Worm (Caenorhabditis elegans): ENCODE results near the gene C01G10.14.

The C01G10.14 gene

DNA sequence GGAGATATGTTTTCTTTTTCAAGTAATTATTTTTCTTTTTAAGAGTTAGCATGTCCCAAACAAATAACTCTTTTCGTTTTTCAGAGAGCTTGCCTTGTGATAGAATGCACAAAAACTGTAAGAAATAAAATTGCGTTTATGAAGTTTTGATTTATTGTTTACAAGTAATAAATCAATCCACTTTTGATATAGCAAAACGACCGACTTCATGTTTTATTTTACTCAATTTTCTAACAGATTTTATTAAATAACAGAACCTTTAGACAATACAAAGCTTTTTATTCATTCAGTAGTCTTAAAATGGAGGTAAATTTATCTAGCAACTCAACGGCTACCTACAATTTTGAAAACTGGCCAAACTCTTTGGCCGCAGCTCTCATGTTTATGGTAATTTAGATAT, 11.0 kb downstream of the C01G10.14 start, which contains the start of gene srx-78:
Gene srx-78, plus strand, starts transcription at position 301 of the 400 bp plus-strand sequence.
- TF ChIP-seq mdl-1 (tag; optimal IDR thresholded peaks at IDR 0.05) (no peak), mef-2 (tag; optimal IDR thresholded peaks at IDR 0.05) (no peak), unc-86 (tag; optimal IDR thresholded peaks at IDR 0.05) (no peak), isw-1 (GFP tag; IDR thresholded peaks at IDR 0.05) (no peak), ets-5 (GFP tag; IDR thresholded peaks at IDR 0.05) (no peak), tbx-2 (tag; optimal IDR thresholded peaks at IDR 0.05) (no peak), blmp-1 (tag; optimal IDR thresholded peaks at IDR 0.05) (no peak), nhr-71 (tag; optimal IDR thresholded peaks at IDR 0.05) (no peak), lin-13 (GFP tag; optimal IDR thresholded peaks at IDR 0.05) (no peak), hlh-4 (tag; optimal IDR thresholded peaks at IDR 0.05) (no peak), lin-15B (tag; optimal IDR thresholded peaks at IDR 0.05) (no peak), nhr-20 (tag; optimal IDR thresholded peaks at IDR 0.05) (no peak), lsy-2 (tag; optimal IDR thresholded peaks at IDR 0.05) (no peak), nhr-76 (tag; optimal IDR thresholded peaks at IDR 0.05) (no peak), grh-1 (GFP tag; IDR thresholded peaks at IDR 0.05) (no peak), unc-62 (GFP tag; optimal IDR thresholded peaks at IDR 0.05) (no peak), fkh-10 (GFP tag; optimal IDR thresholded peaks at IDR 0.05) (no peak), C04F5.9 (tag; optimal IDR thresholded peaks at IDR 0.05) (no peak)

DNA sequence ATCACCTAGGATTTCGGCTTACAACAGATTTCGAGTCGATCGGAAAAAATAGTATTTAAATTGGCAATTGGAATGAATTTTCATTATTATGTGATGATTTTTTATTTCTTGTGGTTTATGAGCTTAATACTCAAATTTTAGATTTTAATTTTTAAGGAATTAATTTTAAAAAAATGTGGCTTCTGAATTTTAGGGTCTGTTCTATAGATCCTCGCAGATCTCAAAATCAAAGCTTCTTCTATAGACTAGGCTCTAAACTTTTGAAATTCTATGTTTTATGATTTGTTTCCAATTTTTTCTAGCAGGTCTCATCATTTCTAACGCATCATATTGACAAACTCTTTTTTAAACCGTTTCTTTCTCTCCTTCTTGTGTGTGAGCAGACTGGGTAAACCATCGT, 13.1 kb downstream of the C01G10.14 start, which contains the start of gene txt-12:
Gene txt-12, plus strand, starts transcription at position 301 of the 400 bp plus-strand sequence.
- TF ChIP-seq unc-130 (tag; optimal IDR thresholded peaks at IDR 0.05) (no peak), nhr-77 (tag; optimal IDR thresholded peaks at IDR 0.05) (peak; percentile 14), lsy-2 (tag; optimal IDR thresholded peaks at IDR 0.05) (no peak), pax-3 (tag; optimal IDR thresholded peaks at IDR 0.05) (no peak)

DNA sequence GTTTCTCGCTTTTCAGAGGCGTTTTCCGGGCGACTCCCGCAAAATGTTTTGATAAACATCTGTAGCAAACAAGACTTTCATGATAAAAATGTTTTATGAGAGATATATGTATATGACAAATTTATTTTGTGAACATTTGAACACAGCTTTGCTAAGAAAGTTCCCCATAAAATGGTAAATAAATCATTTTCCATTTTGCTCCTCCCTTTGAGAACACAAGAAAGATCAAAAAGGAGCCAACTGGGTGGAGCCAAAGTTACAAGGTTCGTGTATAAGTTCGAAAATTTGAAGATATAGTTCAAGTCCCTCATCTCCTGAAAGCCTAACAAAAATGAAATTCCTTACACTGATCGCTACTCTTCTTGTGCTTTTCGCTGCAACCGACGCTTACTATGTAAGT, 15.3 kb downstream of the C01G10.14 start, which contains the start of gene C01G10.17:
Gene C01G10.17, plus strand, starts transcription at position 301 of the 400 bp plus-strand sequence.
- no peak for TF ChIP-seq swsn-7 (tag; optimal IDR thresholded peaks at IDR 0.05)
- no peak for TF ChIP-seq snu-23 (GFP tag; optimal IDR thresholded peaks at IDR 0.05)
- TF ChIP-seq C34B4.2 (tag; optimal IDR thresholded peaks at IDR 0.05) = no peak
- TF ChIP-seq ces-1 (GFP tag; optimal IDR thresholded peaks at IDR 0.05) = no peak
- TF ChIP-seq tbx-2 (tag; optimal IDR thresholded peaks at IDR 0.05) = no peak
- no peak for TF ChIP-seq zag-1 (tag; optimal IDR thresholded peaks at IDR 0.05)
- TF ChIP-seq tlp-1 (tag; optimal IDR thresholded peaks at IDR 0.05) = no peak

DNA sequence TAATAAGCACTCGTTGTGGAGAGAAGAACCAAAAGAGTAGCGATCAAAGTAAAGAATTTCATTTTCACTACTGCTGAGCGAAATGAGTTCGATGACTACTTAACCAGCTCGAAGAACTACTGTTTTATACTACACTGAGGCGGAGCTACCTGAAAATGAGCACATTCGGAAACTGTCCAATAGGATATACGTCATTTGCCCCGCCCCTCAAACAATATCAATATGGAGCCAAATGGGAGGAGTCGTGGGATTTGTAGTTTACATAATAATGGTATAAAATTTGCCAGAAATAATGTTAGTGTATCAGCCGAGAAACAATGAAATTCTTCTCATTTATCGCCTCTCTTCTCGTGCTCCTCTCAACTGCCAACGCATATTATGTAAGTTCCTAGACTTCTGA, 16.3 kb downstream of the C01G10.14 start, which contains the start of the genes C01G10.5 and C01G10.4:
Gene C01G10.5, minus strand, starts transcription at position 101 of the 400 bp plus-strand sequence.
Gene C01G10.4, plus strand, starts transcription at position 303 of the 400 bp plus-strand sequence.
- no peak for TF ChIP-seq elt-3 (tag; optimal IDR thresholded peaks at IDR 0.05)
- no peak for TF ChIP-seq efl-1 (optimal IDR thresholded peaks at IDR 0.05)
- peak in 1 of 2 experiments; percentile 13 for TF ChIP-seq efl-1 (GFP tag; optimal IDR thresholded peaks at IDR 0.05 in 1 of 2)
- no peak for TF ChIP-seq nhr-47 (tag; optimal IDR thresholded peaks at IDR 0.05)

DNA sequence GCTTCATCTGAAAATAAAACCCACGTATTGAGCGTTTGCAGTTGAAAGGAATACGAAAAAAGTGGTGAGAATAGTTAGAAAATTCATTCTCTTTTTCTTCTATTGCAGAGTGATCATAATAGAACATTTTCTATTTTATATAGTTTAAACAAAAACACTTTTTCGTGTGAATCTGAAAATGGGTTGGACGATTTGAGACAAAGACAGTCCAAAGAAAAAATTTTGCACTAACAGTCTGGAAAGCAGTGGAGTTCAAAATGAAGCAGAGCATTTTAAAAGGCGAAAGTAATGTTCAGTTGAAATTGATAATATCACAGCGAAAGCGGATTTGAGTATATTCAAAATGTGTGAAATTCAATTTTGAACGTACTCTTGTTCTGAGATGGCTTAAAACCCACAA, 17.1 kb downstream of the C01G10.14 start, which contains the start of gene C01G10.18:
Gene C01G10.18, minus strand, starts transcription at position 101 of the 400 bp plus-strand sequence.
- no peak for TF ChIP-seq lin-13 (GFP tag; optimal IDR thresholded peaks at IDR 0.05)
- no peak for TF ChIP-seq ceh-8 (GFP tag; optimal IDR thresholded peaks at IDR 0.05)
- TF ChIP-seq lin-15B (tag; optimal IDR thresholded peaks at IDR 0.05) = no peak

DNA sequence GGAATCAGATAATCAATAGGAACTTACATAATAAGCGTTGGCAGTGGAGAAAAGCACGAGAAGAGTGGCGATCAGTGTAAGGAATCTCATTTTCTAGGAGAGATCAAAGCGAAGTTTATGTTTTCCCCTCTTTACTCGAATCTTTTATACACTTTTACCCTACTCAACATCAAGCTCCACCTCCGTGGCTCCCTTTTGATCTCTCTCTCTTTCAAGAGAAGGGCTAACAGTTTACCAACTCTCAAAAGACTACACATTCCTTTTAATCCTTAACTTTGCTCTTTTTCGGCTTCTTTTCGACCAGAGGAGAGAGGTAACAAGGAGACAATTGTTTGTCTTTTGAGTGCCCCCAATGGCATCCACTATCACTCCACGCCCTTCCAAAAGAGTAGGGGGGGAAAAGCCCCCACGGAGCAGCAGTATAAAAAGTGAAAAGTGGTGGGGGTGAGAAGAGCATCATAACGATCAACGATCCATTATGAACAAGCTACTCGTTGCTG, 18.5 kb downstream of the C01G10.14 start, which contains the start of the genes C01G10.15 and C01G10.6:
Gene C01G10.15, minus strand, starts transcription at position 101 of the 500 bp plus-strand sequence.
Gene C01G10.6, plus strand, starts transcription at position 450 of the 500 bp plus-strand sequence.
- TF ChIP-seq lin-14 (GFP tag; optimal IDR thresholded peaks at IDR 0.05) = peak; percentile 39
- TF ChIP-seq mef-2 (tag; optimal IDR thresholded peaks at IDR 0.05) = no peak
- TF ChIP-seq tbx-2 (tag; optimal IDR thresholded peaks at IDR 0.05) = peak; percentile 29
- TF ChIP-seq nhr-237 (tag; optimal IDR thresholded peaks at IDR 0.05) = no peak
- peak; percentile 52 for TF ChIP-seq nhr-77 (tag; optimal IDR thresholded peaks at IDR 0.05)
